Worm (Caenorhabditis elegans) whole organism, young adult: ENCODE results near the gene ccdc-47.

ENCODE experiments used
- Y56A3A.18 ChIP-seq: fragments of 200-800 bp; sonication (Bioruptor generic); IDR thresholded peaks from 2 replicates; pipeline ENCODE4 v1.3.6; 2022; ENCODE audit warnings: missing genetic modification reagents, missing genetic modification characterization, missing compliant biosample characterization
- unc-130 ChIP-seq: sonication (generic microtip); optimal IDR thresholded peaks from 2 replicates; lab custom pipeline; 2016; ENCODE audit warnings: missing genetic modification reagents, missing genetic modification characterization, missing compliant biosample characterization

DNA sequence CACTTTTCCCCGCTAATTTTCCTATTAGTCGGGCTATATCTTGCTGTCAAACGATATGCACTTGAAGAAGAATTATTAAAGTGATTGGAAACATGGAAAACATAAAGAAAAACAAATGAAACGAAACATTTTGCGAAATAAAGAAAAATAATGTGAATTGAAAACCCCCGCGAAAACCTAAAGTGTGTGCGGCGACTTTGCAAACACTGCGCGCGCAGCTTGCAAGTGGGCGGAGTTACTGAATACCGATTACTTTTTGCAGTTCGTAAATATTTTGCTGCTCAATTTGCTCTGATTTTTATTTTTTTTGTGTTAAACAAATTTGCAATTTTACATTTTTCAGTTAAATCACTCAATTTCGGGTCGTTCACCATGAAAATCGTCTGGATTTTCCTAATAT is at the start of gene ccdc-47:
- TF ChIP-seq Y56A3A.18 (no peak), unc-130 (GFP tag; lab: Kevin White, UChicago) (no peak)
